Worm (Caenorhabditis elegans): ENCODE data around the gene taf-11.3.

DNA sequence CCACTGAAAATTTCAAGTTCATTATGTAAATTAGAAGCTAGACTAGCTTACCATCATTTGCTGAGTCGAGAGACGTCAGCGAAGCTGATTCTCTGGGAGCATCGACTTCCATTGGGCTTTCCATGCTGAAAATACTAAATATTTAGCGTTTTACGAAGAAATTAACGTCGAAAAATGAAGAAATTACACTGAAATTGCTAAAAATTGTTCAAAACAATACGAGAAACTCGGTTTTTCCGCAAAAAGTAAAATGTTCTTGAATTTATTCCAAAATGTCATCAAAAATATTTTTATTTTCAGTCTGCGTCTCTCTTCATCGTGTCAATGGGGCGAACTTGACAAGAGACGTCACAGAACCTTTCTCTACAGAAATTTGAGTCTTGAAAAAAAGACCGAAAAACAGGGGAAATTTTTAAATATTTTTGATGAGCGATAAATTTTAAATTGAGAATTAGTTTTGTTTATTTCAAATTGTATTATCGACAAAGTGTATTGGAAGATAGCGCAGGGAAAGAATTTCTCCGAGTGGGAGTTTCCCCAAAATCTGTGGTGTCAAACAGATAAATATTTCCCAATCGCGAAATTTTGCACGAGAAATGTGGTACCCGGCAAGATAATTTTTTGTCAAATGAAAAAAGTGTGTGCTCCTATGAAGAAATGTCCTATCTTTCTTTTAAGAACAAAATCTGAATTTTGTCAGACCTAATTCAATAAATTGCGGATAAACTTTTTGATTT lies 44.5 kb downstream of the taf-11.3 start, which contains the start of gene ecps-1:
- TF ChIP-seq nhr-12 (tag; optimal IDR thresholded peaks at IDR 0.05): no peak
- peak; percentile 76 for TF ChIP-seq fkh-4 (tag; optimal IDR thresholded peaks at IDR 0.05; ENCODE audit: borderline replicate concordance)
- TF ChIP-seq unc-62 (GFP tag; optimal IDR thresholded peaks at IDR 0.05): no peak
- peak; percentile 79 for TF ChIP-seq nhr-77 (tag; optimal IDR thresholded peaks at IDR 0.05)
